Worm (Caenorhabditis elegans): ENCODE data around the gene pvf-1.

DNA sequence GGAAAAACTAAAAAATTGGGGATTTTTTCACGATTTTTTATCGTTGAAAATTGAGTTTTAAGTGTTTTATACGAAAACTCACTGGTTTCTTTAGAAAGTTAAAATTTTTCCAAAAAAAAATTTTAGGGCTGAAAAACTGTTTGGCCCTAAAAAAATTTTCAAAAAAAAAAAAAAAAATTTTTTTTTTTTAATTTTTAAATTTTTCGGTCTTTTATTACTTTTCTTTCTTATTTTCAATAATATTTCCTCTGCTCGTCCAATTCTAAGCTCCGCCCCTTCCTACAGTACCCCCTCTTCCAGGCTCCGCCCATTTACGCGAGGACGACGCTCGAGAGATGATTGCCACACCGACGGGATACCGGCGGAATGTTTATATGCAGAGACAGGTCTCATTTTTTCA is 24.6 kb upstream of the pvf-1 start, which contains the start of gene pqn-82:
- TF ChIP-seq hmg-11 (tag; optimal IDR thresholded peaks at IDR 0.05) (no peak), nhr-11 (tag; optimal IDR thresholded peaks at IDR 0.05) (no peak), pqm-1 (tag; optimal IDR thresholded peaks at IDR 0.05) (no peak), skn-1 (tag; optimal IDR thresholded peaks at IDR 0.05) (no peak), pha-4 (tag; optimal IDR thresholded peaks at IDR 0.05) (no peak), snpc-4 (tag; optimal IDR thresholded peaks at IDR 0.05) (no peak)

All from whole organism, L3 larva.